Fruit fly (Drosophila melanogaster): Measurements from ENCODE around the gene Cyp6d5.

The Cyp6d5 gene

DNA sequence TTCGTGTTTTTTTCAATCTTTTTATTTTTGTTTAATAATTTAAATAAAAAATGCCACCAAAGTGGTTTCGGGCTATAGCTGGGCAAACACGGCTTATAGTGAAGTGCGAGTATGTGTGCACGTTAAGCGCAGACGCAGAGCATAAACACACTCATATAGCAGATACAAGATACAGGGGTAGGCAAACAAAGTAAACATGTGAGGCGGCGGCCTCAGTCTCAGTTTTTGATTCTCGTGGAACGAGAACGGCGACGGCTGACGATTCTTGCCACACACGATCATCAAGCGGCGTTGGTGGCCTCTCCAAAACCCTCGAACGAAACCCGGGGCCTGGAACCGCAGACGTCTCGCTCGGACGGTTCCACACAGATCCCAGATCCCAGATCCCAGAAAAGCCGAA lies 38.9 kb upstream of the Cyp6d5 start (continued):
- TF ChIP-seq Deaf1 (tag; optimal IDR thresholded peaks at IDR 0.05) = peak; percentile 3
- TF ChIP-seq ato (GFP tag; IDR thresholded peaks at IDR 0.05; ENCODE audit: partially characterized antibody) = no peak
- no peak for TF ChIP-seq lov (optimal IDR thresholded peaks at IDR 0.05)
- TF ChIP-seq lov (GFP tag; IDR thresholded peaks at IDR 0.05) = peak; percentile 75; the same call in 2 of the 3 replicates
- peak; percentile 28; the same call in 1 of the 2 replicates for TF ChIP-seq seq (GFP tag; IDR thresholded peaks at IDR 0.05)
- TF ChIP-seq sc (optimal IDR thresholded peaks at IDR 0.05) = no peak
- peak; percentile 5 for TF ChIP-seq sc (GFP tag; optimal IDR thresholded peaks at IDR 0.05)
- no peak for TF ChIP-seq CG31224 (GFP tag; IDR thresholded peaks at IDR 0.05)
- TF ChIP-seq D19A (tag; optimal IDR thresholded peaks at IDR 0.05) = peak; percentile 19
- TF ChIP-seq chn (GFP tag; optimal IDR thresholded peaks at IDR 0.05) = no peak
- TF ChIP-seq zen2 (GFP tag; IDR thresholded peaks at IDR 0.05; ENCODE audit: partially characterized antibody) = no peak
- no peak for TF ChIP-seq CG15514 (GFP tag; optimal IDR thresholded peaks at IDR 0.05)
- TF ChIP-seq CG31365 (tag; optimal IDR thresholded peaks at IDR 0.05) = no peak
- no peak for TF ChIP-seq CG16813 (GFP tag; IDR thresholded peaks at IDR 0.05; ENCODE audit: partially characterized antibody)
- TF ChIP-seq Ets65A (GFP tag) = peak; percentile 18
- peak; percentile 34; the same call in 1 of the 3 replicates for TF ChIP-seq z (GFP tag; IDR thresholded peaks at IDR 0.05)
- peak; percentile 22 for TF ChIP-seq ewg (GFP tag; optimal IDR thresholded peaks at IDR 0.05)
- TF ChIP-seq fd102C (GFP tag; optimal IDR thresholded peaks at IDR 0.05) = peak; percentile 10
- TF ChIP-seq CG11504 (tag; optimal IDR thresholded peaks at IDR 0.05) = no peak
- peak; percentile 91 for TF ChIP-seq ci (GFP tag; IDR thresholded peaks at IDR 0.05)
- TF ChIP-seq Xrp1 (GFP tag; IDR thresholded peaks at IDR 0.05) = peak; percentile 35; the same call in 1 of the 2 replicates
- peak; percentile 66 for TF ChIP-seq Med (GFP tag)
- TF ChIP-seq pfk (GFP tag; optimal IDR thresholded peaks at IDR 0.05) = peak; percentile 55
- peak; percentile 70 for TF ChIP-seq sens (GFP tag)
- TF ChIP-seq Opbp (GFP tag; IDR thresholded peaks at IDR 0.05; ENCODE audit: partially characterized antibody) = peak; percentile 50; the same call in 1 of the 3 replicates
- TF ChIP-seq zfh1 (GFP tag; IDR thresholded peaks at IDR 0.05) = 0 out of 3 replicates have a peak, but pooled peaks have one; percentile 36
- TF ChIP-seq Sry-β (GFP tag; optimal IDR thresholded peaks at IDR 0.05) = no peak
- no peak for TF ChIP-seq CG8089 (GFP tag; optimal IDR thresholded peaks at IDR 0.05)
- no peak for TF ChIP-seq prd (optimal IDR thresholded peaks at IDR 0.05)
- TF ChIP-seq prd (GFP tag; IDR thresholded peaks at IDR 0.05) = 0 out of 3 replicates have a peak, but pooled peaks have one; percentile 25
- no peak for TF ChIP-seq phol (tag; optimal IDR thresholded peaks at IDR 0.05)
- peak; percentile 8 for TF ChIP-seq CG8924 (tag; optimal IDR thresholded peaks at IDR 0.05)
- 0 out of 2 replicates have a peak, but pooled peaks have one; percentile 12 for TF ChIP-seq vvl (GFP tag; IDR thresholded peaks at IDR 0.05)
- no peak for TF ChIP-seq D (optimal IDR thresholded peaks at IDR 0.05)
- no peak for TF ChIP-seq D (GFP tag; optimal IDR thresholded peaks at IDR 0.05)
- TF ChIP-seq chm (GFP tag; IDR thresholded peaks at IDR 0.05) = 0 out of 2 replicates have a peak, but pooled peaks have one; percentile 41
- TF ChIP-seq cg (GFP tag; optimal IDR thresholded peaks at IDR 0.05) = peak; percentile 4
- no peak for TF ChIP-seq Eip74EF (GFP tag; optimal IDR thresholded peaks at IDR 0.05)

DNA sequence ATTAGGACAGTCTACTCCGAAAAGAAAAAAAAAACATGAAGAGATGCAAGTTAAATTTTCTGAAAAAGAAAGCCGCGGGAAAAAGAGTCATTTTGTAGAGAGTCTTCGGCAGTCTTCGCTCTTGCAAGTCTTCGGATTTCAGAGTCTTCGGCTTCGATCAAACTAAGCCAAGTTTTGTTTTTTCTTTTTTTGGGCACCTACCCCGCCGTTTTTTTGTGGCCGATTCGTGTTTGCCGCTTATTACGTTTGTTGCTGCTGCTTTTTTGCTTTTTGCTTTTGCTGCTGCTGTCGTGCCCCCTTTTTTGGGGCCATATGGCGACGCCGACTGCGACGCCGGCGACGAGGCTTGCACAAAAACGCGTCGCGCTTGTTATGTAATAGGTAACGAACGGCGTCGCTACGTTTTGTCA lies 36.9 kb upstream of the Cyp6d5 start:
- TF ChIP-seq her (GFP tag; optimal IDR thresholded peaks at IDR 0.05) (no peak), org-1 (GFP tag; optimal IDR thresholded peaks at IDR 0.05) (no peak), yki (optimal IDR thresholded peaks at IDR 0.05) (no peak), CG34224 (GFP tag; IDR thresholded peaks at IDR 0.05; ENCODE audit: partially characterized antibody) (no peak), peb (GFP tag; IDR thresholded peaks at IDR 0.05) (no peak), run (tag; optimal IDR thresholded peaks at IDR 0.05) (no peak), nmo (GFP tag; optimal IDR thresholded peaks at IDR 0.05) (no peak), Myb (GFP tag; optimal IDR thresholded peaks at IDR 0.05) (no peak), CG8290 (GFP tag; optimal IDR thresholded peaks at IDR 0.05) (no peak), CG8290 (tag; optimal IDR thresholded peaks at IDR 0.05) (no peak), az2 (GFP tag; optimal IDR thresholded peaks at IDR 0.05) (no peak), NC2α (GFP tag; optimal IDR thresholded peaks at IDR 0.05) (no peak), danr (GFP tag; IDR thresholded peaks at IDR 0.05) (no peak), CG34376 (GFP tag; optimal IDR thresholded peaks at IDR 0.05) (no peak), ERR (GFP tag; optimal IDR thresholded peaks at IDR 0.05) (no peak), Med (GFP tag) (peak; percentile 19), CG1603 (tag; optimal IDR thresholded peaks at IDR 0.05) (no peak), ewg (GFP tag; optimal IDR thresholded peaks at IDR 0.05) (no peak), Deaf1 (tag; optimal IDR thresholded peaks at IDR 0.05) (peak; percentile 52)

Data from whole organism, embryonic.